Fruit fly (Drosophila melanogaster) whole organism, prepupa: ENCODE measurements around the gene Ski6.

Source experiments
- CG10669 ChIP-seq: fragments of 200-800 bp; sonication (Bioruptor generic); optimal IDR thresholded peaks from 3 replicates; lab custom pipeline; 2018; ENCODE audit warnings: missing biosample characterization, mild to moderate bottlenecking, missing genetic modification characterization, moderate library complexity
- CG11762 ChIP-seq: fragments of 200-800 bp; sonication (Bioruptor generic); optimal IDR thresholded peaks from 3 replicates; lab custom pipeline; 2016; ENCODE audit warnings: missing biosample characterization, missing genetic modification characterization; ENCODE audit not compliant: insufficient read depth
- CG8632 ChIP-seq: fragments of 200-800 bp; sonication (Bioruptor generic); optimal IDR thresholded peaks from 3 replicates; lab custom pipeline; 2016; ENCODE audit warnings: missing biosample characterization, missing genetic modification characterization
- Eip93F ChIP-seq: fragments of 200-800 bp; sonication (Bioruptor generic); optimal IDR thresholded peaks from 2 replicates; lab custom pipeline; 2016; ENCODE audit warnings: missing biosample characterization, mild to moderate bottlenecking, missing genetic modification characterization
- Gug ChIP-seq: fragments of 200-800 bp; sonication (Bioruptor generic); IDR thresholded peaks from 2 replicates; pipeline ENCODE4 v1.3.6; 2022; ENCODE audit warnings: missing biosample characterization, missing genetic modification characterization
- Hr39 ChIP-seq: fragments of 200-800 bp; sonication (Bioruptor generic); optimal IDR thresholded peaks from 2 replicates; lab custom pipeline; 2016; ENCODE audit warnings: missing biosample characterization, missing genetic modification characterization
- Met ChIP-seq: fragments of 200-800 bp; sonication (Bioruptor generic); optimal IDR thresholded peaks from 3 replicates; lab custom pipeline; 2016; ENCODE audit warnings: missing biosample characterization, missing genetic modification characterization
- Sox102F ChIP-seq: fragments of 200-800 bp; sonication (Bioruptor generic); optimal IDR thresholded peaks from 2 replicates; lab custom pipeline; 2016; ENCODE audit warnings: missing biosample characterization, mild to moderate bottlenecking, missing genetic modification characterization
- acj6 ChIP-seq: fragments of 200-800 bp; sonication (Bioruptor generic); optimal IDR thresholded peaks from 3 replicates; lab custom pipeline; 2016; ENCODE audit warnings: missing biosample characterization, missing genetic modification characterization
- net ChIP-seq: fragments of 200-800 bp; sonication (Bioruptor generic); optimal IDR thresholded peaks from 3 replicates; lab custom pipeline; 2016; ENCODE audit warnings: missing biosample characterization, missing genetic modification characterization

DNA sequence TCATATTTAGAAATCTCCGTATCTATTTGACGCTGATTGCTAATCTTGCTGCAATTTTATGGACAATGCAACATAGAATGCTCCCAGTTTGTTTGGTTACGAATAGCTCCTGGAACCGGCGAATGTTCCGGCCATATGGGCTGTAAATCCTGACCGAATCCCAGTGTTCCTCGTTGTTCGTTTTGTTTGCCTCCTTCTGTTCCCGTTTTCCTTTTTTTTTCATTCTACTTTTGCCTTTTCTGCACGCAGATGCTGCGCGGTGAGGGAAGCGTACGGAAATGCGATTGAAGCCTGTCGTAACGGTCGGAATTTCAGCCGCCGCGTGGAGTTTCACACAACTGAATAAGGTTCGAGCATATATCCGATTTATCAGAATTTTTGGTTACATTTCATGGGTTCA is 46.1 kb downstream of the Ski6 start, which contains the start of gene CG43925:
- no peak for TF ChIP-seq CG8632 (GFP tag; lab: Kevin White, UChicago)
- TF ChIP-seq CG11762 (GFP tag; lab: Kevin White, UChicago) = no peak
- no peak for TF ChIP-seq Sox102F (GFP tag; lab: Kevin White, UChicago)
- no peak for TF ChIP-seq Hr39 (GFP tag; lab: Kevin White, UChicago)
- TF ChIP-seq Met (GFP tag; lab: Kevin White, UChicago) = no peak
- no peak for TF ChIP-seq net (GFP tag; lab: Kevin White, UChicago)
- no peak for TF ChIP-seq Eip93F (GFP tag; lab: Kevin White, UChicago)
- no peak for TF ChIP-seq CG10669 (GFP tag; lab: Kevin White, UChicago)
- no peak for TF ChIP-seq acj6 (GFP tag; lab: Kevin White, UChicago)
- TF ChIP-seq Gug (GFP tag; lab: Robert Waterston, UW) = no peak
